Fruit fly (Drosophila melanogaster) whole organism, prepupa: ENCODE measurements around the gene CG11699.

Experiments used
- Blimp-1 ChIP-seq: fragments of 200-800 bp; sonication (Bioruptor generic); optimal IDR thresholded peaks from 3 replicates; lab custom pipeline; 2017; ENCODE audit warnings: missing biosample characterization, missing genetic modification characterization, mild to moderate bottlenecking, moderate library complexity, missing genetic modification reagents
- CG10631 ChIP-seq: fragments of 200-800 bp; sonication (Bioruptor generic); optimal IDR thresholded peaks from 2 replicates; lab custom pipeline; 2016; ENCODE audit warnings: missing biosample characterization, missing genetic modification characterization
- CG10669 ChIP-seq: fragments of 200-800 bp; sonication (Bioruptor generic); optimal IDR thresholded peaks from 3 replicates; lab custom pipeline; 2018; ENCODE audit warnings: missing biosample characterization, mild to moderate bottlenecking, missing genetic modification characterization, moderate library complexity
- CG11762 ChIP-seq: fragments of 200-800 bp; sonication (Bioruptor generic); optimal IDR thresholded peaks from 3 replicates; lab custom pipeline; 2016; ENCODE audit warnings: missing biosample characterization, missing genetic modification characterization; ENCODE audit not compliant: insufficient read depth
- CG11902 ChIP-seq: fragments of 200-800 bp; sonication (Bioruptor generic); optimal IDR thresholded peaks from 3 replicates; lab custom pipeline; 2016; ENCODE audit warnings: missing biosample characterization, missing genetic modification characterization
- CG15336 ChIP-seq: fragments of 200-800 bp; sonication (Bioruptor generic); IDR thresholded peaks from 2 replicates; pipeline ENCODE4 v1.3.6; 2022; ENCODE audit warnings: missing biosample characterization, missing genetic modification characterization
- CG1621 ChIP-seq: fragments of 200-800 bp; sonication (Bioruptor generic); optimal IDR thresholded peaks from 3 replicates; lab custom pipeline; 2018; ENCODE audit warnings: missing biosample characterization, mild to moderate bottlenecking, missing genetic modification characterization
- CG16779 ChIP-seq: fragments of 200-800 bp; sonication (Bioruptor generic); optimal IDR thresholded peaks from 3 replicates; lab custom pipeline; 2017; ENCODE audit warnings: missing biosample characterization, mild to moderate bottlenecking, missing genetic modification characterization
- CG3032 ChIP-seq: fragments of 200-800 bp; optimal IDR thresholded peaks from 2 replicates; lab custom pipeline; 2019; ENCODE audit warnings: missing biosample characterization, mild to moderate bottlenecking, missing genetic modification characterization, moderate library complexity
- CG32006 ChIP-seq: fragments of 200-800 bp; sonication (Bioruptor generic); optimal IDR thresholded peaks from 3 replicates; lab custom pipeline; 2017; ENCODE audit warnings: missing biosample characterization, mild to moderate bottlenecking, missing genetic modification characterization
- CG34406 ChIP-seq: fragments of 200-800 bp; sonication (Bioruptor generic); optimal IDR thresholded peaks from 3 replicates; lab custom pipeline; 2016; ENCODE audit warnings: missing biosample characterization, missing genetic modification characterization
- CG3919 ChIP-seq: fragments of 200-800 bp; sonication (Bioruptor generic); optimal IDR thresholded peaks from 3 replicates; lab custom pipeline; 2016; ENCODE audit warnings: missing biosample characterization, missing genetic modification characterization
- CG4318 ChIP-seq: fragments of 200-800 bp; sonication (Bioruptor generic); optimal IDR thresholded peaks from 3 replicates; lab custom pipeline; 2017; ENCODE audit warnings: missing biosample characterization, mild to moderate bottlenecking, missing genetic modification characterization
- CG6163 ChIP-seq: fragments of 200-800 bp; sonication (Bioruptor generic); IDR thresholded peaks from 3 replicates; pipeline ENCODE4 v1.3.6; 2022; ENCODE audit warnings: missing biosample characterization, missing genetic modification characterization
- CG6276 ChIP-seq: fragments of 200-800 bp; sonication (Bioruptor generic); optimal IDR thresholded peaks from 2 replicates; lab custom pipeline; 2017; ENCODE audit warnings: missing biosample characterization, mild to moderate bottlenecking, missing genetic modification characterization
- CG6792 ChIP-seq: fragments of 200-800 bp; sonication (Bioruptor generic); optimal IDR thresholded peaks from 3 replicates; lab custom pipeline; 2016; ENCODE audit warnings: missing biosample characterization, missing genetic modification characterization
- CG6854 ChIP-seq: fragments of 200-800 bp; sonication (Bioruptor generic); optimal IDR thresholded peaks from 2 replicates; lab custom pipeline; 2017; ENCODE audit warnings: missing biosample characterization, mild to moderate bottlenecking, missing genetic modification characterization
- CG8119 ChIP-seq: fragments of 200-800 bp; sonication (Bioruptor generic); IDR thresholded peaks from 3 replicates; pipeline ENCODE4 v1.3.6; 2022; ENCODE audit warnings: missing biosample characterization, missing genetic modification characterization
- CG8632 ChIP-seq: fragments of 200-800 bp; sonication (Bioruptor generic); optimal IDR thresholded peaks from 3 replicates; lab custom pipeline; 2016; ENCODE audit warnings: missing biosample characterization, missing genetic modification characterization
- CG9139 ChIP-seq: fragments of 200-800 bp; sonication (Bioruptor generic); optimal IDR thresholded peaks from 3 replicates; lab custom pipeline; 2017; ENCODE audit warnings: missing biosample characterization, mild to moderate bottlenecking, missing genetic modification characterization
- Eip75B ChIP-seq: fragments of 200-800 bp; sonication (Bioruptor generic); optimal IDR thresholded peaks from 3 replicates; lab custom pipeline; 2016; ENCODE audit warnings: missing biosample characterization, missing genetic modification characterization
- Eip93F ChIP-seq: fragments of 200-800 bp; sonication (Bioruptor generic); optimal IDR thresholded peaks from 2 replicates; lab custom pipeline; 2016; ENCODE audit warnings: missing biosample characterization, mild to moderate bottlenecking, missing genetic modification characterization
- Ets96B ChIP-seq: fragments of 200-800 bp; optimal IDR thresholded peaks from 2 replicates; lab custom pipeline; 2019; ENCODE audit warnings: missing biosample characterization, mild to moderate bottlenecking, missing genetic modification characterization, moderate library complexity
- Gug ChIP-seq: fragments of 200-800 bp; sonication (Bioruptor generic); IDR thresholded peaks from 2 replicates; pipeline ENCODE4 v1.3.6; 2022; ENCODE audit warnings: missing biosample characterization, missing genetic modification characterization
- Hr39 ChIP-seq: fragments of 200-800 bp; sonication (Bioruptor generic); optimal IDR thresholded peaks from 2 replicates; lab custom pipeline; 2016; ENCODE audit warnings: missing biosample characterization, missing genetic modification characterization
- Hr4 ChIP-seq: fragments of 200-800 bp; sonication (Bioruptor generic); optimal IDR thresholded peaks from 3 replicates; lab custom pipeline; 2016; ENCODE audit warnings: missing biosample characterization, missing genetic modification characterization
- Lpt ChIP-seq: fragments of 200-800 bp; sonication (Bioruptor generic); optimal IDR thresholded peaks from 3 replicates; lab custom pipeline; 2016; ENCODE audit warnings: missing biosample characterization, missing genetic modification characterization
- Met ChIP-seq: fragments of 200-800 bp; sonication (Bioruptor generic); optimal IDR thresholded peaks from 3 replicates; lab custom pipeline; 2016; ENCODE audit warnings: missing biosample characterization, missing genetic modification characterization
- OdsH ChIP-seq: fragments of 200-800 bp; sonication (Bioruptor generic); optimal IDR thresholded peaks from 3 replicates; lab custom pipeline; 2016; ENCODE audit warnings: missing biosample characterization, missing genetic modification characterization
- Smox ChIP-seq: fragments of 200-800 bp; sonication (Bioruptor generic); optimal IDR thresholded peaks from 3 replicates; lab custom pipeline; 2016; ENCODE audit warnings: missing biosample characterization, missing genetic modification characterization
- Sox102F ChIP-seq: fragments of 200-800 bp; sonication (Bioruptor generic); optimal IDR thresholded peaks from 2 replicates; lab custom pipeline; 2016; ENCODE audit warnings: missing biosample characterization, mild to moderate bottlenecking, missing genetic modification characterization
- achi ChIP-seq: fragments of 200-800 bp; sonication (Bioruptor generic); optimal IDR thresholded peaks from 3 replicates; lab custom pipeline; 2016; ENCODE audit warnings: missing biosample characterization, missing genetic modification characterization
- acj6 ChIP-seq: fragments of 200-800 bp; sonication (Bioruptor generic); optimal IDR thresholded peaks from 3 replicates; lab custom pipeline; 2016; ENCODE audit warnings: missing biosample characterization, missing genetic modification characterization
- cyc ChIP-seq: fragments of 200-800 bp; sonication (Bioruptor generic); optimal IDR thresholded peaks from 3 replicates; lab custom pipeline; 2016; ENCODE audit warnings: missing biosample characterization, missing genetic modification characterization
- dac ChIP-seq: fragments of 200-800 bp; sonication (Bioruptor generic); optimal IDR thresholded peaks from 2 replicates; lab custom pipeline; 2017; ENCODE audit warnings: missing biosample characterization, mild to moderate bottlenecking, missing genetic modification characterization
- eg ChIP-seq: fragments of 200-800 bp; sonication (Bioruptor generic); IDR thresholded peaks from 3 replicates; pipeline ENCODE4 v1.3.6; 2022; ENCODE audit warnings: missing biosample characterization, missing genetic modification characterization
- fd59A ChIP-seq: fragments of 200-800 bp; sonication (Bioruptor generic); optimal IDR thresholded peaks from 2 replicates; lab custom pipeline; 2017; ENCODE audit warnings: missing biosample characterization, mild to moderate bottlenecking, missing genetic modification characterization, missing genetic modification reagents
- fd85E ChIP-seq: fragments of 200-800 bp; sonication (Bioruptor generic); optimal IDR thresholded peaks from 3 replicates; lab custom pipeline; 2016; ENCODE audit warnings: missing biosample characterization, missing genetic modification characterization
- fkh ChIP-seq: fragments of 200-800 bp; sonication (Bioruptor generic); optimal IDR thresholded peaks from 3 replicates; lab custom pipeline; 2017; ENCODE audit warnings: missing biosample characterization, mild to moderate bottlenecking, missing genetic modification characterization, moderate library complexity
- lz ChIP-seq: fragments of 200-800 bp; sonication (Bioruptor generic); optimal IDR thresholded peaks from 3 replicates; lab custom pipeline; 2016; ENCODE audit warnings: missing biosample characterization, missing genetic modification characterization
- net ChIP-seq: fragments of 200-800 bp; sonication (Bioruptor generic); optimal IDR thresholded peaks from 3 replicates; lab custom pipeline; 2016; ENCODE audit warnings: missing biosample characterization, missing genetic modification characterization
- pdm3 ChIP-seq: fragments of 200-800 bp; sonication (Bioruptor generic); optimal IDR thresholded peaks from 3 replicates; lab custom pipeline; 2016; ENCODE audit warnings: missing biosample characterization, missing genetic modification characterization
- salr ChIP-seq, 2 experiments: fragments of 200-800 bp; sonication (Bioruptor generic); optimal IDR thresholded peaks; 3 replicates each; lab custom pipeline; 2016 to 2018; ENCODE audit warnings: missing biosample characterization in 2 of 2, missing genetic modification characterization in 2 of 2, mild to moderate bottlenecking in 1 of 2
- spab ChIP-seq: fragments of 200-800 bp; sonication (Bioruptor generic); optimal IDR thresholded peaks from 2 replicates; lab custom pipeline; 2017; ENCODE audit warnings: missing biosample characterization, mild to moderate bottlenecking, missing genetic modification characterization, missing genetic modification reagents
- ss ChIP-seq, 2 experiments: fragments of 200-800 bp; sonication (Bioruptor generic); optimal IDR thresholded peaks; 2 replicates in 1 of 2; 3 replicates in 1 of 2; lab custom pipeline; 2017 to 2018; ENCODE audit warnings: mild to moderate bottlenecking in 2 of 2, missing biosample characterization in 2 of 2, missing genetic modification characterization in 2 of 2, moderate library complexity in 1 of 2
- svp ChIP-seq: fragments of 200-800 bp; sonication (Bioruptor generic); peaks from one replicate; lab custom pipeline; 2016; ENCODE audit warnings: missing biosample characterization, missing genetic modification characterization
- topi ChIP-seq: fragments of 200-800 bp; sonication (Bioruptor generic); optimal IDR thresholded peaks from 3 replicates; lab custom pipeline; 2016; ENCODE audit warnings: missing biosample characterization, missing genetic modification characterization
- vri ChIP-seq: fragments of 200-800 bp; sonication (Bioruptor generic); optimal IDR thresholded peaks from 3 replicates; lab custom pipeline; 2016; ENCODE audit warnings: missing biosample characterization, mild to moderate bottlenecking, missing genetic modification characterization

Gene CG11699

dm6 chrX:11544110-11544950 lies 26.1 kb upstream of the CG11699 start (continued):
- TF ChIP-seq CG3919 (GFP tag; lab: Kevin White, UChicago) (peak; percentile 20), salr (GFP tag; optimal IDR thresholded peaks at IDR 0.05; lab: Kevin White, UChicago) (peak in 1 of 2 experiments; percentile 66), Sox102F (no peak), Met (GFP tag; lab: Kevin White, UChicago) (peak; percentile 25), fkh (GFP tag; lab: Kevin White, UChicago) (peak; percentile 51)

DNA sequence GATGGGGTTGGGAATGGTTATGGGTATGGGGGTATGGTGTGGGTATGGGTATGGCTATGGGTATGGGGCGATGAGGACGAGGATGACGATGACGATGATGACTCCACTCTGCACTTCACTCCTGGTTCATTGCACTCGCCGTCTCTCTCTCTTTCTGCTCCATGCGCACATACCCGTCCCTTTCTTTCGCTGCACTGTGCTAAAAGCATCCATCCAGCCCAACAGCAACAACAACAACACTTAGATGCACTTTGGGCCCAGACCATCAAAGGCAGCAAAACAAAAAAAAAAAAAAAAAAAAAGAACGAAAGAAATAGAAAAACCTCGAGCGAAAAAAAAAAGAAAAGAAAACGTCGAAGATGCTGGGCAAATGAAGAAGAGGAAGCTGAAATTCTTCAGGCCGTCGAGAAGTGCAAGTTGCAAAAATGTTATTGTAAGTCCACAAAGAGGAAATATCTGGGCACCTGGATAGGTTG lies 25.4 kb upstream of the CG11699 start:
- no peak for TF ChIP-seq CG1621 (tag; lab: Kevin White, UChicago)
- TF ChIP-seq CG32006 (GFP tag; lab: Kevin White, UChicago), result peak; percentile 7
- no peak for TF ChIP-seq CG6854 (GFP tag; lab: Kevin White, UChicago)
- no peak for TF ChIP-seq OdsH
- TF ChIP-seq pdm3, result no peak
- no peak for TF ChIP-seq fkh (GFP tag; lab: Kevin White, UChicago)
- TF ChIP-seq CG15336 (GFP tag; lab: Robert Waterston, UW), result peak; percentile 7; the same call in 1 of the 2 replicates
- TF ChIP-seq CG6276 (GFP tag; lab: Kevin White, UChicago), result peak; percentile 43
- no peak for TF ChIP-seq Blimp-1 (GFP tag; lab: Kevin White, UChicago)
- no peak for TF ChIP-seq salr (GFP tag; optimal IDR thresholded peaks at IDR 0.05; lab: Kevin White, UChicago)
- TF ChIP-seq CG10669, result no peak
- no peak for TF ChIP-seq Ets96B (tag; lab: Kevin White, UChicago)
- TF ChIP-seq Sox102F, result no peak
- no peak for TF ChIP-seq lz (GFP tag; lab: Kevin White, UChicago)
- no peak for TF ChIP-seq Hr4 (GFP tag; lab: Kevin White, UChicago)
- no peak for TF ChIP-seq vri
- TF ChIP-seq ss (GFP tag; optimal IDR thresholded peaks at IDR 0.05; lab: Kevin White, UChicago), result no peak
- TF ChIP-seq CG11902 (GFP tag; lab: Kevin White, UChicago), result no peak
- TF ChIP-seq CG34406 (GFP tag; lab: Kevin White, UChicago), result no peak
- TF ChIP-seq acj6 (GFP tag; lab: Kevin White, UChicago), result no peak
- no peak for TF ChIP-seq Hr39 (GFP tag; lab: Kevin White, UChicago)
- TF ChIP-seq eg (GFP tag; lab: Robert Waterston, UW), result peak; percentile 16; the same call in 1 of the 3 replicates
- TF ChIP-seq CG8119 (GFP tag; lab: Robert Waterston, UW), result peak; percentile 47; the same call in 2 of the 3 replicates
- no peak for TF ChIP-seq fd85E (GFP tag; lab: Kevin White, UChicago)
- no peak for TF ChIP-seq CG11762 (GFP tag; lab: Kevin White, UChicago)
- TF ChIP-seq CG9139 (GFP tag; lab: Kevin White, UChicago), result no peak
- TF ChIP-seq Smox, result no peak
- no peak for TF ChIP-seq achi
- TF ChIP-seq Eip75B (GFP tag; lab: Kevin White, UChicago), result no peak
- peak; percentile 44 for TF ChIP-seq Lpt (GFP tag; lab: Kevin White, UChicago)
- TF ChIP-seq CG6163 (GFP tag; lab: Robert Waterston, UW), result peak; percentile 53; the same call in 2 of the 3 replicates
- no peak for TF ChIP-seq CG3032 (tag; lab: Kevin White, UChicago)
- no peak for TF ChIP-seq cyc (GFP tag; lab: Kevin White, UChicago)
- no peak for TF ChIP-seq CG16779 (tag; lab: Kevin White, UChicago)
- no peak for TF ChIP-seq CG6792 (GFP tag; lab: Kevin White, UChicago)
- no peak for TF ChIP-seq CG4318 (GFP tag; lab: Kevin White, UChicago)
- TF ChIP-seq spab (GFP tag; lab: Kevin White, UChicago), result no peak
- no peak for TF ChIP-seq CG8632 (GFP tag; lab: Kevin White, UChicago)
- no peak for TF ChIP-seq topi
- no peak for TF ChIP-seq svp
- TF ChIP-seq CG10631 (GFP tag; lab: Kevin White, UChicago), result no peak
- no peak for TF ChIP-seq Gug (GFP tag; lab: Robert Waterston, UW)
- TF ChIP-seq net (GFP tag; lab: Kevin White, UChicago), result no peak
- no peak for TF ChIP-seq fd59A (GFP tag; lab: Kevin White, UChicago)
- TF ChIP-seq Eip93F (GFP tag; lab: Kevin White, UChicago), result no peak
- no peak for TF ChIP-seq dac (GFP tag; lab: Kevin White, UChicago)
